Fruit fly (Drosophila melanogaster) whole organism, adult: ENCODE results near the gene CkIIbeta.

Source experiments
- CG11617 ChIP-seq: fragments of 200-800 bp; sonication (Bioruptor generic); optimal IDR thresholded peaks from 2 replicates; lab custom pipeline; 2017; ENCODE audit warnings: mild to moderate bottlenecking, missing biosample characterization, missing genetic modification reagents, missing genetic modification characterization
- CG12768 ChIP-seq: fragments of 200-800 bp; sonication (Bioruptor generic); optimal IDR thresholded peaks from 2 replicates; lab custom pipeline; 2017; ENCODE audit warnings: missing biosample characterization, missing genetic modification characterization, mild to moderate bottlenecking, moderate library complexity, missing genetic modification reagents
- CG14711 ChIP-seq: fragments of 200-800 bp; sonication (Bioruptor generic); optimal IDR thresholded peaks from 2 replicates; lab custom pipeline; 2018; ENCODE audit warnings: missing biosample characterization, mild to moderate bottlenecking, missing genetic modification characterization, moderate library complexity
- CG1620 ChIP-seq: fragments of 200-800 bp; sonication (Bioruptor generic); optimal IDR thresholded peaks from 2 replicates; lab custom pipeline; 2016; ENCODE audit warnings: missing biosample characterization, missing genetic modification characterization
- CG33017 ChIP-seq: fragments of 200-800 bp; sonication (Bioruptor generic); optimal IDR thresholded peaks from 2 replicates; lab custom pipeline; 2018; ENCODE audit warnings: missing biosample characterization, mild to moderate bottlenecking, missing genetic modification characterization, moderate library complexity
- CG5204 ChIP-seq: fragments of 200-800 bp; sonication (Bioruptor generic); optimal IDR thresholded peaks from 2 replicates; lab custom pipeline; 2016; ENCODE audit warnings: missing biosample characterization, missing genetic modification characterization
- CG7045 ChIP-seq: fragments of 200-800 bp; sonication (Bioruptor generic); optimal IDR thresholded peaks from 2 replicates; lab custom pipeline; 2017; ENCODE audit warnings: missing biosample characterization, mild to moderate bottlenecking, missing genetic modification characterization
- CG7101 ChIP-seq: fragments of 200-800 bp; sonication (Bioruptor generic); optimal IDR thresholded peaks from 2 replicates; lab custom pipeline; 2018; ENCODE audit warnings: missing biosample characterization, mild to moderate bottlenecking, missing genetic modification characterization, moderate library complexity
- Clk ChIP-seq: fragments of 200-800 bp; sonication (Bioruptor generic); optimal IDR thresholded peaks from 2 replicates; lab custom pipeline; 2017; ENCODE audit warnings: missing biosample characterization, missing genetic modification characterization
- Crg-1 ChIP-seq: fragments of 200-800 bp; sonication (Bioruptor generic); optimal IDR thresholded peaks from 2 replicates; lab custom pipeline; 2016; ENCODE audit warnings: missing biosample characterization, missing genetic modification characterization
- Hr96 ChIP-seq: fragments of 200-800 bp; sonication (Bioruptor generic); optimal IDR thresholded peaks from 2 replicates; lab custom pipeline; 2016; ENCODE audit warnings: missing biosample characterization, missing genetic modification characterization
- Mnt ChIP-seq: fragments of 200-800 bp; sonication (Bioruptor generic); optimal IDR thresholded peaks from 2 replicates; lab custom pipeline; 2016; ENCODE audit warnings: missing biosample characterization, mild to moderate bottlenecking, missing genetic modification characterization
- bab1 ChIP-seq: fragments of 200-800 bp; sonication (Bioruptor generic); optimal IDR thresholded peaks from 3 replicates; lab custom pipeline; 2019; ENCODE audit warnings: missing biosample characterization, mild to moderate bottlenecking, missing genetic modification characterization, moderate library complexity
- cic ChIP-seq: fragments of 200-800 bp; sonication (Bioruptor generic); optimal IDR thresholded peaks from 2 replicates; lab custom pipeline; 2017; ENCODE audit warnings: missing biosample characterization, mild to moderate bottlenecking, missing genetic modification characterization, moderate library complexity
- cnc ChIP-seq, 2 experiments: fragments of >200 bp; optimal IDR thresholded peaks; 2 replicates each; lab custom pipeline; 2017
- kay ChIP-seq: fragments of 200-800 bp; sonication (Bioruptor generic); peaks from one replicate; lab custom pipeline; 2016; ENCODE audit warnings: missing biosample characterization, missing genetic modification characterization, borderline replicate concordance
- ovo ChIP-seq: fragments of 200-800 bp; sonication (Bioruptor generic); optimal IDR thresholded peaks from 2 replicates; lab custom pipeline; 2016; ENCODE audit warnings: missing biosample characterization, missing genetic modification characterization
- pad ChIP-seq: fragments of 200-800 bp; sonication (Bioruptor generic); optimal IDR thresholded peaks from 3 replicates; lab custom pipeline; 2017; ENCODE audit warnings: missing biosample characterization, missing genetic modification characterization, mild to moderate bottlenecking, moderate library complexity, missing genetic modification reagents
- tj ChIP-seq: fragments of 200-800 bp; sonication (Bioruptor generic); optimal IDR thresholded peaks from 3 replicates; lab custom pipeline; 2017; ENCODE audit warnings: missing biosample characterization, mild to moderate bottlenecking, missing genetic modification characterization, moderate library complexity
- toe ChIP-seq: fragments of 200-800 bp; sonication (Bioruptor generic); optimal IDR thresholded peaks from 2 replicates; lab custom pipeline; 2016; ENCODE audit warnings: missing biosample characterization, missing genetic modification characterization

The CkIIbeta gene

DNA sequence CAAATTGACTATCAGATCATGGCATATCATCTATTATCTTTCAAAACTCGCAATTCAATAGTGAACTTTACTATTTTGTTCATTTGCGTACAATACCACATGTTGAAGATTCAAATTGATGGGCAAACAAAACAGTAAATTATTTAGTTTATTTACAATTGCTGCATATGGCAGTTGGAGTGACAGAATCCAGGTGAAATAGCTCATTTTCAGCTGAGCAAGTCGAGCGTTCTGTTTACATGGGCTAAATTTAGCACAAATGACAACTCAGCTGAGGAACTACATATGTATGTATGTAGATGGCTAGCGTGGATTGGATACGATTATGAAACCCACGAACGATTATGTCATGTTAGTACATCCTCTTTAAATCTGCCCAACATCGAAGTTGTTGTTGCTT lies 20.5 kb downstream of the CkIIbeta start:
- TF ChIP-seq CG7101 (tag; lab: Kevin White, UChicago): no peak
- no peak for TF ChIP-seq CG5204 (GFP tag; lab: Kevin White, UChicago)
- TF ChIP-seq CG14711 (tag; lab: Kevin White, UChicago): peak; percentile 21
- no peak for TF ChIP-seq Clk (GFP tag; lab: Kevin White, UChicago)
- TF ChIP-seq kay (GFP tag; lab: Kevin White, UChicago): peak; percentile 39
- TF ChIP-seq bab1 (GFP tag; lab: Kevin White, UChicago): no peak

DNA sequence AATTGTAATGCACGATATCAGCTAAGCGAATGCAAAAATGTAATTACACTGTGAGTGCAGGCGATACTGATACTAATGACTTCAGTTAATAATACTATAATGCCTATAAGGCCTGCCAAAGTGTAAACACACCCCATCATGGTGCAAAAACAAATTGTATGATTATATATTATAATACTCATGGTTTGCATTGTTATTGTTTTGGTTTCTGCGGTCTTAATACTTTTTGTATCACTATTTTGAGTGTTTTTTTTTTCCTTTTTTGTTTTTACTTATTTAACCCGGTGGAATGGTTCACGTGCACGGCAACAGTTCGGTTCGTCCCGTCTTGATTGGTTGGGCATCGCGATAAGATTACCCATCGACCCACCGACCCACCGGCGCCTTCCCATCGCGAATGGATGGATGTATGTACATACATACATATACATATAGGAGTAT lies 21.4 kb downstream of the CkIIbeta start:
- no peak for TF ChIP-seq CG33017 (tag; lab: Kevin White, UChicago)
- peak; percentile 27 for TF ChIP-seq CG11617 (GFP tag; lab: Kevin White, UChicago)
- TF ChIP-seq tj (GFP tag; lab: Kevin White, UChicago): peak; percentile 8
- peak; percentile 96 for TF ChIP-seq kay (GFP tag; lab: Kevin White, UChicago)
- TF ChIP-seq Mnt (GFP tag; lab: Kevin White, UChicago): peak; percentile 52
- peak; percentile 75 for TF ChIP-seq cic (GFP tag; lab: Kevin White, UChicago)
- no peak for TF ChIP-seq Clk (GFP tag; lab: Kevin White, UChicago)

DNA sequence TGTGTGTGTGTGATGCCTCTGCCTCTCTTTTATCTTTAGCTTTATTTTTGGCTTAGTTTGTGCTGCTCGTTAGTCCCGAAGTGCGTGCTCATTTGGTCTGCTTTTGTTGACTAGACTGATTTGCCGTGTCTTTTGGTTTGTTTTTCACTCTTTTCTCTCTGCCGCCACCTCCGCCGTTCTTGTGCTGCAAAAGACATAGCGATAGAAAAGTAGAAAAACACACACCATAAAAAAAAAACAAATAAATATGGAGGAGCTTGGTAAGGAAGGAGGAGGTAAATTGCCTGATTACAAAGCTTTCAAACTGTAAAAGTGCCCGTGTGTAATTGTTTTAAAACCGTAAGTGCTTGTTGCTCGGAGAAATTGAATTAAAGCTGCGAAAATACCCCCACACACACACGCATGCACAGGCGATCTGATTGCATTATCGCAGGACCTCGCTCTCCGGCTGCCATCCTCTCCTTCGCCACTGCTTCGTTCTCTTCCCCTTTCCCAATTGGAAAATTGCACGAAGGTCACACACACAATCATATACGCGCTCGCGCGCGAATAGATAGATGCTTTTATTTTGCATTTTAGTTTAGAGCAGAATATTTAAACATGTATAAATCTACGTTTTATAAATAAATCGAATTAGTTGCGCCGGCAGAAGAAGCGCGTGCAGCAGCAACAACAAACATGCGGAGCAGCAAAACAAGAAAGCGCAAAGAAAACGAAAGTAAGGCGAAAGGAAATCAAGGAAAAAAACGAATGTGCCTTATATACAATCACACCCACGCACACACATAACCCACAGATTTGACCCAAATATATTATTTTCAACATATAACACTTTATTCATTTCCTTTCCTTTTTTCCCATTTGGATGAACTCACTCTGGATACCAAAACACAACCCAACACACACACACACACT lies 23.3 kb downstream of the CkIIbeta start:
- no peak for TF ChIP-seq ovo (GFP tag; lab: Kevin White, UChicago)
- no peak for TF ChIP-seq Hr96
- TF ChIP-seq CG33017 (tag; lab: Kevin White, UChicago): no peak
- TF ChIP-seq CG1620 (GFP tag; lab: Kevin White, UChicago): no peak
- TF ChIP-seq pad (GFP tag; lab: Kevin White, UChicago): no peak
- TF ChIP-seq cnc (optimal IDR thresholded peaks at IDR 0.05; lab: Kevin White, UChicago): no peak
- TF ChIP-seq CG12768: no peak
- no peak for TF ChIP-seq CG5204 (GFP tag; lab: Kevin White, UChicago)
- no peak for TF ChIP-seq bab1 (GFP tag; lab: Kevin White, UChicago)
- TF ChIP-seq Mnt (GFP tag; lab: Kevin White, UChicago): no peak

DNA sequence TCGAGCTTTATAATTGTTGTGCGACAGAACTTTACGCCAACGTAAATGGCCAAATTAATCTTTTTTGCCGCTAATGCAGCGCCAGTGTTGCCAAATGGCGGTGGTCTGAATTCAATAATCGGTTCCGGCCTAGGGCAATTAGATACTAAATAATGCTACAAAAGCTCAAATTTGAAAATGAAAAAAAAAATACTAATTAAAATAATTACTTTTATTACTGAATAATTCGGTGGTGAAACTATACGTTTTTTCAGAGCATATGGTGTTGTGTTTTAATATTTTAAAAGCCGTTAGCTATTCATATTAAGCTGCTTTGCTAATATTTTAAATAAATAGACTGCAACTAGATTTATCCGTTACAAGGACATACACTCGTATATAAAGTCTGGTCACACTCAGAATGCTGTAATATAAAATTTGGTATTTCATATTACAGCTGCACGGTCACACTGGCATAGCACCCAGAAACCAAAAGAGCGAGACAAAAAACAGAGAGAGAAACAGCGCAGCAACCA lies 24.2 kb downstream of the CkIIbeta start, which contains the start of the genes CG1578 and rudhira:
Gene CG1578, minus strand, starts transcription at position 118 of the 515 bp plus-strand sequence.
Gene rudhira, plus strand, starts transcription at position 465 of the 515 bp plus-strand sequence.
- TF ChIP-seq Mnt (GFP tag; lab: Kevin White, UChicago) (peak; percentile 34), CG33017 (tag; lab: Kevin White, UChicago) (no peak), cic (GFP tag; lab: Kevin White, UChicago) (no peak), toe (GFP tag; lab: Kevin White, UChicago) (no peak), Hr96 (no peak), Crg-1 (GFP tag; lab: Kevin White, UChicago) (no peak), ovo (GFP tag; lab: Kevin White, UChicago) (peak; percentile 61), Clk (GFP tag; lab: Kevin White, UChicago) (no peak), CG7045 (no peak), CG1620 (GFP tag; lab: Kevin White, UChicago) (no peak), kay (GFP tag; lab: Kevin White, UChicago) (no peak), CG5204 (GFP tag; lab: Kevin White, UChicago) (no peak), tj (GFP tag; lab: Kevin White, UChicago) (no peak), CG7101 (tag; lab: Kevin White, UChicago) (peak; percentile 1), bab1 (GFP tag; lab: Kevin White, UChicago) (no peak), CG11617 (GFP tag; lab: Kevin White, UChicago) (peak; percentile 44), cnc (optimal IDR thresholded peaks at IDR 0.05; lab: Kevin White, UChicago) (no peak), pad (GFP tag; lab: Kevin White, UChicago) (peak; percentile 8), CG14711 (tag; lab: Kevin White, UChicago) (peak; percentile 35)

DNA sequence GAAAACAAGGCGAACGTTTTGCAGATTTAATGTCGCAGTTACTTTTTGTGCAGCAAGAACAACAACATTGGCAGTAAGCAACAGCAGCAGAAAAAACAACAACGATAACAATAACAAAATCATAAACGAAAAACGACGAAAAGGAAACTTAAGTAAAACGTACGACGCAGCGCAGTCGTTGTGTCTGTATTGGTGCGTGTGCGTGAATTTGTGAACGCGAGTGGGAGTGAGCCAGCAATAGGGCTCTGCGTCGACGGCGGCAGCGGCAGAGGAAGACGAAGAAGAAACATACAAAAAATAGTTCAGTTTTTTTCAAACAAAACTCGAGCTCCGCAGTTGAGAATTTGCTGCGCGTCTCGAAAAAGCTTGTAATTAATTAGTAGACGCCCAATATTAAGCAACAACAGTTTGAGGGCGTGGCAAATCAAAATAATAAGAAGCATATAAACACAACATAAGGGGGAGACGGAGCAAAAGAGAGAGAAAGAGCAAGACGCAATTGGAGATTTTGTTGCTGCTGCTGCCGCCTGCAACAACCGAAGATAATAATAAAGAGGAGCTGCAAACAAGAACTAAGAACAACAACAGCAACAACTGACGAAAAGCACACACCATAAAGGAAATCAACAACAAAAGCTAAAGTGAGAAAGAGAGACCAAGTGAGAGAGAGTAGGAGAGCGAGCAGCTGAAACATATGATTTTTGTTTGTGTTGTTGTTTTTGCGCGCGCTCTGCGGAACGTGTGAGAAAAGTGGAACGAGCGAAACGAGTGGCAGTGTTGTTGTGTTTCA lies 25.0 kb downstream of the CkIIbeta start:
- TF ChIP-seq tj (GFP tag; lab: Kevin White, UChicago) (peak; percentile 86), Crg-1 (GFP tag; lab: Kevin White, UChicago) (peak; percentile 37), pad (GFP tag; lab: Kevin White, UChicago) (no peak)
